Fruit fly (Drosophila melanogaster) whole organism, wandering third instar larva: ENCODE data around the gene CG9400.
"Not testable (repeated sequence)": the region's sequence is repeated elsewhere in the genome, so short reads cannot be mapped to it uniquely, and the experiment has no call there.

Source experiments
- Abd-B ChIP-seq: fragments of >200 bp; optimal IDR thresholded peaks from 2 replicates; lab custom pipeline; 2017; ENCODE audit warnings: missing biosample characterization, missing genetic modification characterization
- CG32264 ChIP-seq: fragments of 200-800 bp; sonication (Bioruptor generic); optimal IDR thresholded peaks from 2 replicates; lab custom pipeline; 2016; ENCODE audit warnings: missing biosample characterization, missing genetic modification characterization
- CG9705 ChIP-seq: fragments of 200-800 bp; sonication (Bioruptor generic); optimal IDR thresholded peaks from 2 replicates; lab custom pipeline; 2018; ENCODE audit warnings: missing biosample characterization, mild to moderate bottlenecking, missing genetic modification characterization
- CrebA ChIP-seq: fragments of 200-800 bp; sonication (Bioruptor generic); optimal IDR thresholded peaks from 2 replicates; lab custom pipeline; 2016; ENCODE audit warnings: missing biosample characterization, mild to moderate bottlenecking, missing genetic modification characterization, borderline replicate concordance
- Dfd ChIP-seq: fragments of >200 bp; optimal IDR thresholded peaks from 2 replicates; lab custom pipeline; 2017; ENCODE audit warnings: missing biosample characterization, missing genetic modification characterization
- GATAd ChIP-seq: sonication (Bioruptor generic); optimal IDR thresholded peaks from 2 replicates; lab custom pipeline; 2016; ENCODE audit warnings: missing biosample characterization, missing genetic modification characterization
- HLH106 ChIP-seq: fragments of 200-800 bp; optimal IDR thresholded peaks from 3 replicates; lab custom pipeline; 2019; ENCODE audit warnings: missing biosample characterization, mild to moderate bottlenecking, missing genetic modification characterization, moderate library complexity
- Hr83 ChIP-seq: fragments of 200-300 bp; sonication (Bioruptor generic); optimal IDR thresholded peaks from 2 replicates; lab custom pipeline; 2016; ENCODE audit warnings: missing biosample characterization, mild to moderate bottlenecking, missing genetic modification characterization, moderate library complexity; ENCODE audit not compliant: poor library complexity, severe bottlenecking
- Mio ChIP-seq: sonication (Bioruptor generic); optimal IDR thresholded peaks from 2 replicates; lab custom pipeline; 2016; ENCODE audit warnings: missing biosample characterization, missing genetic modification characterization
- OdsH ChIP-seq: fragments of 200-800 bp; sonication (Bioruptor generic); optimal IDR thresholded peaks from 2 replicates; lab custom pipeline; 2016; ENCODE audit warnings: missing biosample characterization, mild to moderate bottlenecking, missing genetic modification characterization
- Rel ChIP-seq, 2 experiments: fragments of 200-800 bp; sonication (Bioruptor generic) in 1 of 2; optimal IDR thresholded peaks; 2 replicates in 1 of 2; 3 replicates in 1 of 2; lab custom pipeline; 2016 to 2019; ENCODE audit warnings: mild to moderate bottlenecking in 2 of 2, missing biosample characterization in 2 of 2, missing genetic modification characterization in 2 of 2, moderate library complexity in 1 of 2
- Sp1 ChIP-seq: fragments of 200-800 bp; sonication (Bioruptor generic); optimal IDR thresholded peaks from 3 replicates; lab custom pipeline; 2019; ENCODE audit warnings: missing biosample characterization, mild to moderate bottlenecking, missing genetic modification characterization, moderate library complexity
- Vsx2 ChIP-seq: fragments of 200-300, 225-300 bp; sonication (Bioruptor generic); optimal IDR thresholded peaks from 2 replicates; lab custom pipeline; 2018; ENCODE audit warnings: missing biosample characterization, missing genetic modification characterization; ENCODE audit not compliant: partially characterized antibody
- dl ChIP-seq, 2 experiments: fragments of 175-275, 200-275 bp in 1 of 2; fragments of 200-275 bp in 1 of 2; sonication (Bioruptor generic); optimal IDR thresholded peaks; lab custom pipeline; 2018; ENCODE audit warnings: mild to moderate bottlenecking in 2 of 2, missing biosample characterization in 2 of 2, missing genetic modification characterization in 2 of 2, moderate library complexity in 2 of 2; ENCODE audit not compliant: partially characterized antibody in 2 of 2, insufficient read depth in 1 of 2
- dsf ChIP-seq: sonication (Bioruptor generic); optimal IDR thresholded peaks from 2 replicates; lab custom pipeline; 2016; ENCODE audit warnings: missing biosample characterization, missing genetic modification characterization, borderline replicate concordance
- ey ChIP-seq: fragments of 200-800 bp; sonication (Bioruptor generic); optimal IDR thresholded peaks from 2 replicates; lab custom pipeline; 2016; ENCODE audit warnings: missing biosample characterization, missing genetic modification characterization
- foxo ChIP-seq, 2 experiments: fragments of 200-800 bp; sonication (Bioruptor generic); optimal IDR thresholded peaks; 2 replicates in 1 of 2; 3 replicates in 1 of 2; lab custom pipeline; 2016 to 2017; ENCODE audit warnings: missing biosample characterization in 2 of 2, missing genetic modification characterization in 2 of 2
- fru ChIP-seq: fragments of 200-800 bp; sonication (Bioruptor generic); optimal IDR thresholded peaks from 3 replicates; lab custom pipeline; 2016; ENCODE audit warnings: missing biosample characterization, mild to moderate bottlenecking, missing genetic modification characterization
- h ChIP-seq: fragments of 200-800 bp; sonication (Bioruptor generic); optimal IDR thresholded peaks from 3 replicates; lab custom pipeline; 2016; ENCODE audit warnings: missing biosample characterization, mild to moderate bottlenecking, missing genetic modification characterization
- jim ChIP-seq: fragments of 175-275, 200-325 bp; sonication (Bioruptor generic); optimal IDR thresholded peaks from 2 replicates; lab custom pipeline; 2016; ENCODE audit warnings: missing biosample characterization, mild to moderate bottlenecking, missing genetic modification characterization
- pan ChIP-seq: fragments of >200 bp; optimal IDR thresholded peaks from 2 replicates; lab custom pipeline; 2017
- psq ChIP-seq: fragments of 200-800 bp; sonication (Bioruptor generic); optimal IDR thresholded peaks from 3 replicates; lab custom pipeline; 2017; ENCODE audit warnings: missing biosample characterization, mild to moderate bottlenecking, missing genetic modification characterization, moderate library complexity
- rgr ChIP-seq: fragments of 200-800 bp; sonication (Bioruptor generic); optimal IDR thresholded peaks from 3 replicates; lab custom pipeline; 2016; ENCODE audit warnings: missing biosample characterization, mild to moderate bottlenecking, missing genetic modification characterization
- sage ChIP-seq: fragments of 200-800 bp; sonication (Bioruptor generic); optimal IDR thresholded peaks from 2 replicates; lab custom pipeline; 2016; ENCODE audit warnings: missing biosample characterization, mild to moderate bottlenecking, missing genetic modification characterization
- tai ChIP-seq: sonication (Bioruptor generic); optimal IDR thresholded peaks from 2 replicates; lab custom pipeline; 2016; ENCODE audit warnings: missing biosample characterization, missing genetic modification characterization
- usp ChIP-seq: fragments of >200 bp; optimal IDR thresholded peaks from 2 replicates; lab custom pipeline; 2017; ENCODE audit warnings: missing biosample characterization, missing genetic modification characterization
- woc ChIP-seq: sonication (Bioruptor generic); optimal IDR thresholded peaks from 2 replicates; lab custom pipeline; 2016; ENCODE audit warnings: missing biosample characterization, mild to moderate bottlenecking, missing genetic modification characterization

The CG9400 gene

dm6 chrX:14289293-14289692 lies at the start of gene CG9400:
TSS of gene CG9400 (minus strand) at chrX:14289393.
- no peak for TF ChIP-seq CrebA (GFP tag; lab: Kevin White, UChicago)
- TF ChIP-seq Mio (GFP tag; lab: Kevin White, UChicago), result no peak
- TF ChIP-seq foxo (GFP tag; optimal IDR thresholded peaks at IDR 0.05; lab: Kevin White, UChicago), result no peak
- TF ChIP-seq tai (GFP tag; lab: Kevin White, UChicago), result no peak
- TF ChIP-seq CG32264 (GFP tag; lab: Kevin White, UChicago), result no peak
- TF ChIP-seq GATAd (GFP tag; lab: Kevin White, UChicago), result no peak
- TF ChIP-seq Sp1 (GFP tag; lab: Kevin White, UChicago), result no peak
- TF ChIP-seq dl (GFP tag; optimal IDR thresholded peaks at IDR 0.05; lab: Kevin White, UChicago; ENCODE audit: insufficient read depth in 1 of 2, partially characterized antibody in 2 of 2), result no peak
- no peak for TF ChIP-seq ey (GFP tag; lab: Kevin White, UChicago)
- TF ChIP-seq woc (GFP tag; lab: Kevin White, UChicago), result no peak
- TF ChIP-seq sage, result no peak
- TF ChIP-seq psq (GFP tag; lab: Kevin White, UChicago), result no peak
- TF ChIP-seq Hr83 (GFP tag; lab: Kevin White, UChicago), result no peak
- no peak for TF ChIP-seq jim
- no peak for TF ChIP-seq dsf (GFP tag; lab: Kevin White, UChicago)

- TF ChIP-seq h (GFP tag; lab: Kevin White, UChicago) (peak; percentile 1), HLH106 (peak; percentile 31), Vsx2 (GFP tag; lab: Kevin White, UChicago) (no peak), jim (no peak), rgr (GFP tag; lab: Kevin White, UChicago) (no peak), foxo (GFP tag; optimal IDR thresholded peaks at IDR 0.05; lab: Kevin White, UChicago) (peak in 1 of 2 experiments; percentile 24), fru (peak; percentile 25)
These were observed 43.0 kb upstream of the CG9400 start for dm6 chrX:14332243-14332642.

- no peak for TF ChIP-seq pan (lab: Kevin White, UChicago)
- TF ChIP-seq GATAd (GFP tag; lab: Kevin White, UChicago), result no peak
- TF ChIP-seq Hr83 (GFP tag; lab: Kevin White, UChicago), result no peak
- no peak for TF ChIP-seq fru
- TF ChIP-seq rgr (GFP tag; lab: Kevin White, UChicago), result no peak
These were observed 42.4 kb upstream of the CG9400 start for dm6 chrX:14331490-14332182.

dm6 chrX:14321963-14322362 lies 32.8 kb upstream of the CG9400 start, which contains the start of gene dpr8:
TSS of gene dpr8 (plus strand) at chrX:14322226.
- no peak for TF ChIP-seq Dfd (GFP tag; lab: Kevin White, UChicago)
- no peak for TF ChIP-seq pan (lab: Kevin White, UChicago)
- TF ChIP-seq CrebA (GFP tag; lab: Kevin White, UChicago), result no peak
- TF ChIP-seq Rel (GFP tag; optimal IDR thresholded peaks at IDR 0.05; lab: Kevin White, UChicago), result no peak
- TF ChIP-seq Rel (tag; optimal IDR thresholded peaks at IDR 0.05; lab: Kevin White, UChicago), result no peak
- TF ChIP-seq OdsH (GFP tag; lab: Kevin White, UChicago), result no peak
- TF ChIP-seq h (GFP tag; lab: Kevin White, UChicago), result no peak
- TF ChIP-seq jim, result no peak
- TF ChIP-seq CG9705 (GFP tag; lab: Kevin White, UChicago), result no peak
- TF ChIP-seq usp (GFP tag; lab: Kevin White, UChicago), result no peak
- TF ChIP-seq, all 38 proteins: peak for 0

- TF ChIP-seq ey, Abd-B, woc (GFP tag; lab: Kevin White, UChicago): not testable (repeated sequence)
These were observed 27.9 kb upstream of the CG9400 start, which contains the start of gene betaNACtes6 for dm6 chrX:14317050-14317449. TSS of gene betaNACtes6 (minus strand) at chrX:14317150.
